Fruit fly (Drosophila melanogaster) whole organism, wandering third instar larva: ENCODE results near the gene vret.

Experiments
- Abd-B ChIP-seq: fragments of >200 bp; optimal IDR thresholded peaks from 2 replicates; lab custom pipeline; 2017; ENCODE audit warnings: missing biosample characterization, missing genetic modification characterization
- HLH106 ChIP-seq: fragments of 200-800 bp; optimal IDR thresholded peaks from 3 replicates; lab custom pipeline; 2019; ENCODE audit warnings: missing biosample characterization, mild to moderate bottlenecking, missing genetic modification characterization, moderate library complexity
- Rel ChIP-seq, 2 experiments: fragments of 200-800 bp; sonication (Bioruptor generic) in 1 of 2; optimal IDR thresholded peaks; 2 replicates in 1 of 2; 3 replicates in 1 of 2; lab custom pipeline; 2016 to 2019; ENCODE audit warnings: mild to moderate bottlenecking in 2 of 2, missing biosample characterization in 2 of 2, missing genetic modification characterization in 2 of 2, moderate library complexity in 1 of 2
- psq ChIP-seq: fragments of 200-800 bp; sonication (Bioruptor generic); optimal IDR thresholded peaks from 3 replicates; lab custom pipeline; 2017; ENCODE audit warnings: missing biosample characterization, mild to moderate bottlenecking, missing genetic modification characterization, moderate library complexity
- sv ChIP-seq: fragments of 200-800 bp; sonication (Bioruptor generic); optimal IDR thresholded peaks from 3 replicates; lab custom pipeline; 2016; ENCODE audit warnings: missing biosample characterization, missing genetic modification characterization

DNA sequence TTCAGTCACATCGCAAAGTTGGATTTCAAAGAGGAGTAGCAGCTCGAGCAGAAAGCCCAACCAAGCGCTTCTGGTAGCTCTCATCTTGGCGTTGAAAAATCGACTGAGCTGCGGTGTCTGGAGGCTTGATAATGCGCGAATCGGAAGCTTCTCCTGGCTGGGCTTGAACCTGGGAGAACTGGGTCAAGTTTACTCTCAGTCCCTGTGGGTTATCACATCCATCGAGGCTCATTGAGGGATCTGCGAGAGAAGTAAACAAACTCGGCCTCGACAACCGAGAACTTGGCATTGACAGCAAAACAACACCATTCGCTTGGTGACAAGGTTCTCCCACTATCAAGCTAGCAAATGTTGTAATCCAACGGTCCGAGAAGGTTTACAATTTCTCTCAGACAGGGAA is 15.6 kb upstream of the vret start, which contains the start of gene Nepl13:
- TF ChIP-seq psq (GFP tag; lab: Kevin White, UChicago) (no peak), HLH106 (tag; lab: Kevin White, UChicago) (no peak), sv (GFP tag; lab: Kevin White, UChicago) (no peak), Rel (GFP tag; optimal IDR thresholded peaks at IDR 0.05; lab: Kevin White, UChicago) (no peak), Rel (tag; optimal IDR thresholded peaks at IDR 0.05; lab: Kevin White, UChicago) (no peak), Abd-B (GFP tag; lab: Kevin White, UChicago) (no peak)
